Worm (Caenorhabditis elegans) whole organism, late embryonic: ENCODE results near the gene fbxa-218.
A peak's percentile ranks its signal among the peaks of the same experiment; 100 is the strongest.

ENCODE experiments used
- C08G9.2 ChIP-seq: sonication (generic microtip); optimal IDR thresholded peaks from 2 replicates; lab custom pipeline; 2016; ENCODE audit warnings: mild to moderate bottlenecking, missing genetic modification characterization, moderate library complexity, missing compliant biosample characterization
- F13H6.1 ChIP-seq: sonication (generic microtip); optimal IDR thresholded peaks from 2 replicates; lab custom pipeline; 2016; ENCODE audit warnings: missing genetic modification characterization, missing compliant biosample characterization
- K09A11.1 ChIP-seq: sonication (generic microtip); optimal IDR thresholded peaks from 2 replicates; lab custom pipeline; 2017; ENCODE audit warnings: antibody characterized with exemption, mild to moderate bottlenecking, missing genetic modification characterization, missing compliant biosample characterization; ENCODE audit not compliant: insufficient read depth
- T23F11.4 ChIP-seq: fragments of 200-800 bp; sonication (Bioruptor generic); optimal IDR thresholded peaks from 2 replicates; lab custom pipeline; 2018; ENCODE audit warnings: mild to moderate bottlenecking, missing genetic modification characterization, missing compliant biosample characterization
- ahr-1 ChIP-seq: sonication (generic microtip); optimal IDR thresholded peaks from 2 replicates; lab custom pipeline; 2016; ENCODE audit warnings: missing genetic modification characterization, missing compliant biosample characterization
- ama-1 ChIP-seq: fragments of 150-350 bp; optimal IDR thresholded peaks from 2 replicates; lab custom pipeline; 2014
- ceh-18 ChIP-seq: sonication (generic microtip); optimal IDR thresholded peaks from 2 replicates; lab custom pipeline; 2016; ENCODE audit warnings: missing genetic modification characterization, missing compliant biosample characterization
- ceh-24 ChIP-seq: sonication (generic microtip); optimal IDR thresholded peaks from 2 replicates; lab custom pipeline; 2016; ENCODE audit warnings: mild to moderate bottlenecking, missing genetic modification characterization, missing compliant biosample characterization
- ceh-34 ChIP-seq: sonication (generic microtip); optimal IDR thresholded peaks from 2 replicates; lab custom pipeline; 2016; ENCODE audit warnings: mild to moderate bottlenecking, missing genetic modification characterization, missing compliant biosample characterization
- dmd-4 ChIP-seq: sonication (generic microtip); optimal IDR thresholded peaks from 2 replicates; lab custom pipeline; 2016; ENCODE audit warnings: borderline replicate concordance, missing genetic modification characterization, missing compliant biosample characterization
- dve-1 ChIP-seq: sonication (generic microtip); optimal IDR thresholded peaks from 2 replicates; lab custom pipeline; 2017; ENCODE audit warnings: antibody characterized with exemption, mild to moderate bottlenecking, missing genetic modification characterization, missing compliant biosample characterization
- elt-4 ChIP-seq: sonication (generic microtip); optimal IDR thresholded peaks from 2 replicates; lab custom pipeline; 2016; ENCODE audit warnings: missing genetic modification characterization, missing compliant biosample characterization
- ets-4 ChIP-seq: sonication (generic microtip); optimal IDR thresholded peaks from 2 replicates; lab custom pipeline; 2016; ENCODE audit warnings: missing genetic modification characterization, missing compliant biosample characterization
- eyg-1 ChIP-seq: sonication (generic microtip); optimal IDR thresholded peaks from 2 replicates; lab custom pipeline; 2016; ENCODE audit warnings: missing genotype, missing genetic modification characterization, missing compliant biosample characterization
- fax-1 ChIP-seq: sonication (generic microtip); optimal IDR thresholded peaks from 2 replicates; lab custom pipeline; 2016; ENCODE audit warnings: missing genotype, missing genetic modification characterization, missing compliant biosample characterization
- fkh-10 ChIP-seq: fragments of 150-350 bp; optimal IDR thresholded peaks from 2 replicates; lab custom pipeline; 2014; ENCODE audit warnings: missing biosample characterization, missing genetic modification reagents, missing genetic modification characterization
- fkh-6 ChIP-seq: sonication (generic microtip); optimal IDR thresholded peaks from 2 replicates; lab custom pipeline; 2016; ENCODE audit warnings: missing genetic modification characterization, missing compliant biosample characterization
- gmeb-2 ChIP-seq: sonication (generic microtip); optimal IDR thresholded peaks from 2 replicates; lab custom pipeline; 2016; ENCODE audit warnings: missing genetic modification characterization, inconsistent platforms, missing compliant biosample characterization
- hlh-15 ChIP-seq: sonication (generic microtip); optimal IDR thresholded peaks from 2 replicates; lab custom pipeline; 2016; ENCODE audit warnings: missing genetic modification characterization, missing compliant biosample characterization
- hlh-6 ChIP-seq: sonication (generic microtip); optimal IDR thresholded peaks from 2 replicates; lab custom pipeline; 2016; ENCODE audit warnings: missing genotype, missing genetic modification characterization, missing compliant biosample characterization
- madf-2 ChIP-seq: sonication (generic microtip); optimal IDR thresholded peaks from 2 replicates; lab custom pipeline; 2017; ENCODE audit warnings: missing genetic modification characterization, missing compliant biosample characterization
- nfya-1 ChIP-seq: sonication (generic microtip); optimal IDR thresholded peaks from 2 replicates; lab custom pipeline; 2017; ENCODE audit warnings: missing genetic modification characterization, mild to moderate bottlenecking, missing compliant biosample characterization, antibody characterized with exemption, moderate library complexity
- npax-4 ChIP-seq: sonication (generic microtip); optimal IDR thresholded peaks from 2 replicates; lab custom pipeline; 2016; ENCODE audit warnings: missing genetic modification characterization, missing compliant biosample characterization
- odd-2 ChIP-seq: sonication (generic microtip); optimal IDR thresholded peaks from 2 replicates; lab custom pipeline; 2017; ENCODE audit warnings: antibody characterized with exemption, mild to moderate bottlenecking, missing genetic modification characterization, missing compliant biosample characterization
- pha-4 ChIP-seq: fragments of 150-350 bp; optimal IDR thresholded peaks from 2 replicates; lab custom pipeline; 2018; ENCODE audit warnings: missing biosample characterization, missing genetic modification reagents, missing genetic modification characterization
- pqm-1 ChIP-seq: sonication (generic microtip); optimal IDR thresholded peaks from 2 replicates; lab custom pipeline; 2016; ENCODE audit warnings: missing genetic modification characterization, missing compliant biosample characterization
- pros-1 ChIP-seq: fragments of 150-350 bp; optimal IDR thresholded peaks from 2 replicates; lab custom pipeline; 2014; ENCODE audit warnings: missing biosample characterization, missing genetic modification reagents, missing genetic modification characterization
- rnt-1 ChIP-seq: sonication (generic microtip); optimal IDR thresholded peaks from 2 replicates; lab custom pipeline; 2016; ENCODE audit warnings: missing genetic modification characterization, missing compliant biosample characterization
- sdc-2 ChIP-seq: sonication (generic microtip); optimal IDR thresholded peaks from 2 replicates; lab custom pipeline; 2016; ENCODE audit warnings: missing genotype, missing genetic modification characterization, missing compliant biosample characterization
- sox-2 ChIP-seq: fragments of 200-800 bp; sonication (Bioruptor generic); IDR thresholded peaks from 2 replicates; pipeline ENCODE4 v1.3.6; 2022; ENCODE audit warnings: missing genetic modification reagents, missing genetic modification characterization, missing compliant biosample characterization
- tbx-2 ChIP-seq: sonication (generic microtip); optimal IDR thresholded peaks from 2 replicates; lab custom pipeline; 2016; ENCODE audit warnings: missing genetic modification characterization, missing compliant biosample characterization
- tbx-7 ChIP-seq: sonication (generic microtip); optimal IDR thresholded peaks from 2 replicates; lab custom pipeline; 2016; ENCODE audit warnings: missing genotype, missing genetic modification characterization, missing compliant biosample characterization
- unc-3 ChIP-seq, 2 experiments: fragments of 200-800 bp in 1 of 2; sonication (Bioruptor generic) in 1 of 2; sonication (generic microtip) in 1 of 2; conservative IDR thresholded peaks in 1 of 2; optimal IDR thresholded peaks in 1 of 2; 2 replicates each; pipeline versions ENCODE4 v1.3.6 to Lab custom; 2016 to 2022; ENCODE audit warnings: missing compliant biosample characterization in 2 of 2, missing genetic modification characterization in 2 of 2, missing genetic modification reagents in 1 of 2
- unc-42 ChIP-seq: sonication (generic microtip); optimal IDR thresholded peaks from 2 replicates; lab custom pipeline; 2016; ENCODE audit warnings: missing genotype, missing genetic modification characterization, missing compliant biosample characterization
- unc-86 ChIP-seq: sonication (generic microtip); optimal IDR thresholded peaks from 2 replicates; lab custom pipeline; 2016; ENCODE audit warnings: missing genetic modification characterization, missing compliant biosample characterization

fbxa-218 gene

DNA sequence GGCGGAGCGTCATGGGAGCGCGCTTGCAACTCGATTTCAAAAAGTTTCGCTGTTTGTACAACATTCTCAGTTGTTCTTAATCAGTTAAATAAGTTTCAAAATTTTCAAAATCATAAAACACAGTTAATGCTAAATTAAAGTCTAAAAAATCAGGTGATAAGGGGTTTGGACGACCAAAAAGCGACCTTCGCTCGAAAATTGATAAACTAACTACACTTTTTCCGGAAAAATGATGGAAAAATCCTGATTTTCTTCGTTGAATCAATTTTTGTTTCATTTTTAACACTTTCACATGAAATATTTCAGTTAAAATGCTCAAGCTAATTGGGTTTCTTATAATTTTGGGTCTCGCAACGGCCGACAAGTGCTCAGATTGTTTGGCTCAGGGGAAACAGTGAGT lies 6.1 kb upstream of the fbxa-218 start, which contains the start of gene Y49E10.16:
Y49E10.16 (plus strand) TSS at position 301 of the 400 bp plus-strand sequence.
- no peak for TF ChIP-seq ahr-1 (tag; lab: Kevin White, UChicago)
- no peak for TF ChIP-seq fax-1 (tag; lab: Kevin White, UChicago)
- no peak for TF ChIP-seq sdc-2 (tag; lab: Kevin White, UChicago)
- TF ChIP-seq ceh-18 (tag; lab: Kevin White, UChicago): no peak
- TF ChIP-seq unc-42: no peak
- no peak for TF ChIP-seq C08G9.2 (tag; lab: Kevin White, UChicago)
- no peak for TF ChIP-seq unc-3 (GFP tag; conservative IDR thresholded peaks at IDR 0.05; lab: Robert Waterston, UW)
- no peak for TF ChIP-seq unc-3 (tag; optimal IDR thresholded peaks at IDR 0.05; lab: Kevin White, UChicago)
- no peak for TF ChIP-seq madf-2 (tag; lab: Kevin White, UChicago)
- no peak for TF ChIP-seq K09A11.1 (tag; lab: Kevin White, UChicago)
- TF ChIP-seq ama-1 (lab: Kevin White, UChicago): no peak
- no peak for TF ChIP-seq fkh-6 (tag; lab: Kevin White, UChicago)
- TF ChIP-seq sox-2: no peak
- TF ChIP-seq ceh-24: no peak
- no peak for TF ChIP-seq F13H6.1 (tag; lab: Kevin White, UChicago)
- no peak for TF ChIP-seq unc-86 (tag; lab: Kevin White, UChicago)
- no peak for TF ChIP-seq fkh-10
- TF ChIP-seq pros-1 (tag; lab: Kevin White, UChicago): no peak
- no peak for TF ChIP-seq hlh-6
- TF ChIP-seq, all 69 proteins: peak for 0

ce11 chrIII:12434104-12434503 lies 2.2 kb upstream of the fbxa-218 start, which contains the start of gene Y49E10.27:
TSS of gene Y49E10.27 (plus strand) at chrIII:12434404.
- TF ChIP-seq madf-2 (tag; lab: Kevin White, UChicago) (no peak), pqm-1 (tag; lab: Kevin White, UChicago) (no peak), tbx-2 (tag; lab: Kevin White, UChicago) (no peak), fax-1 (tag; lab: Kevin White, UChicago) (no peak), gmeb-2 (no peak), ahr-1 (tag; lab: Kevin White, UChicago) (no peak), C08G9.2 (tag; lab: Kevin White, UChicago) (no peak), hlh-15 (tag; lab: Kevin White, UChicago) (no peak), npax-4 (tag; lab: Kevin White, UChicago) (no peak), fkh-6 (tag; lab: Kevin White, UChicago) (no peak), T23F11.4 (GFP tag; lab: Kevin White, UChicago) (no peak), dve-1 (no peak), odd-2 (no peak), dmd-4 (no peak), elt-4 (tag; lab: Kevin White, UChicago) (no peak), eyg-1 (tag; lab: Kevin White, UChicago) (no peak), unc-86 (tag; lab: Kevin White, UChicago) (no peak), ceh-34 (no peak), pros-1 (tag; lab: Kevin White, UChicago) (no peak)

DNA sequence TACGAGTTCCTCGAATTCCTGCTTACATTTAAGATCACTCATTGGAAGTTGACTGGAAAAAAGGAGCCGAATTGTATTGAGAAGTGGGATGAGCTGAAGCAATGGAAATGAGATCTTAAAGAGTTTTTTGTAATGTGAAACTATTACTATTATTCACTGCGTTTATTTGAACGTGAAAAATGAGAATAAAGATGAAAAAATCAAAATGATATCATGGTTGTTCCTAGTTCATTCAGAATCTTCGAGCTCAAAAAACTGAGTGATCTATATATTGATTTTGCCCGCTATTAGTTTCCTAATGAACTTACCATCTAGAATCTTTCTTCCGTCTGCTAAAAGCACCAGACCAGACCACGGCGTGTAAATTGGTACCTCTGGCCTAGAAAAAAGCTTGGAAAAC lies 705 bp downstream of the fbxa-218 start:
- no peak for TF ChIP-seq C08G9.2 (tag; lab: Kevin White, UChicago)
- TF ChIP-seq sdc-2 (tag; lab: Kevin White, UChicago): no peak
- no peak for TF ChIP-seq hlh-15 (tag; lab: Kevin White, UChicago)
- TF ChIP-seq fax-1 (tag; lab: Kevin White, UChicago): no peak
- no peak for TF ChIP-seq pha-4 (tag; lab: Kevin White, UChicago)

DNA sequence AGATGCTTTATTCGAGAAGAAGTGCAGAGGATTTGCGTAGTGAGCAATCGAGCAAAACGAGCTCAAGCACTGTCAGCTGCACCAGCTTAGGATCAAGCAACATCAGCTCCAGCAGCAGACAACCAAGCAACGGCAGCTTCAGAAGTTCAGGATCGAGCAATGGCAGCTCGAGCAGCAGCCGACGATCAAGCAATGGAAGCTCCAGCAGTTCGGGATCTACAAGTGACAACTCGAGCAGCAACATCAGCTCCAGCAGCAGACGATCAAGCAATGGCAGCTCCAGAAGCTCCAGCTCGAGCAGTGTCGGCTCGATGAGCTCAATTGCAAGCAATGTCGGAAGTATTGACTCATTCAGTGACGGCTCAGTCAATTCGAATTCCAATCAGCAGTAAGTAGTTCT lies 2.7 kb downstream of the fbxa-218 start:
- TF ChIP-seq sdc-2 (tag; lab: Kevin White, UChicago) (no peak), rnt-1 (tag; lab: Kevin White, UChicago) (no peak), ama-1 (lab: Kevin White, UChicago) (no peak), ets-4 (tag; lab: Kevin White, UChicago) (no peak), pros-1 (tag; lab: Kevin White, UChicago) (no peak), npax-4 (tag; lab: Kevin White, UChicago) (no peak)

- no peak for TF ChIP-seq madf-2 (tag; lab: Kevin White, UChicago)
- no peak for TF ChIP-seq tbx-7
- peak; percentile 64 for TF ChIP-seq nfya-1 (tag; lab: Kevin White, UChicago)
- no peak for TF ChIP-seq unc-3 (GFP tag; conservative IDR thresholded peaks at IDR 0.05; lab: Robert Waterston, UW)
- TF ChIP-seq unc-3 (tag; optimal IDR thresholded peaks at IDR 0.05; lab: Kevin White, UChicago): no peak
Measured at ce11 chrIII:12443880-12444279, 7.6 kb downstream of the fbxa-218 start.
